Fruit fly (Drosophila melanogaster) ovary, adult (tissue): ENCODE data around the gene meigo.

Source experiments
- CG17801 ChIP-seq: fragments of 200-800 bp; optimal IDR thresholded peaks from 2 replicates; lab custom pipeline; 2019; ENCODE audit warnings: missing biosample characterization, mild to moderate bottlenecking, missing genetic modification characterization, moderate library complexity; ENCODE audit not compliant: partially characterized antibody

The meigo gene

dm6 chr3R:21150090-21150489 is 12.0 kb downstream of the meigo start:
- TF ChIP-seq CG17801 (GFP tag; lab: Kevin White, UChicago): no peak

- peak; percentile 43 for TF ChIP-seq CG17801 (GFP tag; lab: Kevin White, UChicago)
Measured at dm6 chr3R:21151090-21151870, 13.2 kb downstream of the meigo start.

dm6 chr3R:21152856-21153278 is 14.8 kb downstream of the meigo start:
- peak; percentile 99 for TF ChIP-seq CG17801 (GFP tag; lab: Kevin White, UChicago)

dm6 chr3R:21154130-21154529 is 16.1 kb downstream of the meigo start:
- TF ChIP-seq CG17801 (GFP tag; lab: Kevin White, UChicago): no peak

- no peak for TF ChIP-seq CG17801 (GFP tag; lab: Kevin White, UChicago)
Measured at dm6 chr3R:21155931-21156488, 17.9 kb downstream of the meigo start.

- TF ChIP-seq CG17801 (GFP tag; lab: Kevin White, UChicago): peak; percentile 64
Measured at dm6 chr3R:21156572-21157480, 18.8 kb downstream of the meigo start.

dm6 chr3R:21158643-21159042 is 20.6 kb downstream of the meigo start:
- TF ChIP-seq CG17801 (GFP tag; lab: Kevin White, UChicago): no peak

- TF ChIP-seq CG17801 (GFP tag; lab: Kevin White, UChicago): no peak
Measured at dm6 chr3R:21161042-21161532, 23.0 kb downstream of the meigo start, which contains the start of gene cDIP. Gene cDIP, minus strand, starts transcription at chr3R:21161092.

- no peak for TF ChIP-seq CG17801 (GFP tag; lab: Kevin White, UChicago)
Measured at dm6 chr3R:21161620-21162029, 23.6 kb downstream of the meigo start.

dm6 chr3R:21163318-21163828 is 25.3 kb downstream of the meigo start, which contains the start of gene CG5810:
Gene CG5810, plus strand, starts transcription at chr3R:21163778.
- no peak for TF ChIP-seq CG17801 (GFP tag; lab: Kevin White, UChicago)

dm6 chr3R:21168105-21168504 is 30.0 kb downstream of the meigo start, which contains the start of gene Snmp1:
Gene Snmp1, minus strand, starts transcription at chr3R:21168205.
- TF ChIP-seq CG17801 (GFP tag; lab: Kevin White, UChicago): no peak

- peak; percentile 52 for TF ChIP-seq CG17801 (GFP tag; lab: Kevin White, UChicago)
Measured at dm6 chr3R:21169525-21170149, 31.6 kb downstream of the meigo start.

- TF ChIP-seq CG17801 (GFP tag; lab: Kevin White, UChicago): no peak
Measured at dm6 chr3R:21176663-21177145, 38.6 kb downstream of the meigo start.
